Fruit fly (Drosophila melanogaster) whole organism, prepupa: Measurements from ENCODE around the gene Myo61F.

Experiments
- Blimp-1 ChIP-seq: fragments of 200-800 bp; sonication (Bioruptor generic); optimal IDR thresholded peaks from 3 replicates; lab custom pipeline; 2017; ENCODE audit warnings: missing biosample characterization, missing genetic modification characterization, mild to moderate bottlenecking, moderate library complexity, missing genetic modification reagents
- CG10669 ChIP-seq: fragments of 200-800 bp; sonication (Bioruptor generic); optimal IDR thresholded peaks from 3 replicates; lab custom pipeline; 2018; ENCODE audit warnings: missing biosample characterization, mild to moderate bottlenecking, missing genetic modification characterization, moderate library complexity
- CG11294 ChIP-seq: fragments of 200-800 bp; sonication (Bioruptor generic); IDR thresholded peaks from 2 replicates; pipeline ENCODE4 v1.3.6; 2022; ENCODE audit warnings: missing biosample characterization, missing genetic modification characterization
- CG11902 ChIP-seq: fragments of 200-800 bp; sonication (Bioruptor generic); optimal IDR thresholded peaks from 3 replicates; lab custom pipeline; 2016; ENCODE audit warnings: missing biosample characterization, missing genetic modification characterization
- CG1621 ChIP-seq: fragments of 200-800 bp; sonication (Bioruptor generic); optimal IDR thresholded peaks from 3 replicates; lab custom pipeline; 2018; ENCODE audit warnings: missing biosample characterization, mild to moderate bottlenecking, missing genetic modification characterization
- CG16779 ChIP-seq: fragments of 200-800 bp; sonication (Bioruptor generic); optimal IDR thresholded peaks from 3 replicates; lab custom pipeline; 2017; ENCODE audit warnings: missing biosample characterization, mild to moderate bottlenecking, missing genetic modification characterization
- CG3032 ChIP-seq: fragments of 200-800 bp; optimal IDR thresholded peaks from 2 replicates; lab custom pipeline; 2019; ENCODE audit warnings: missing biosample characterization, mild to moderate bottlenecking, missing genetic modification characterization, moderate library complexity
- CG32006 ChIP-seq: fragments of 200-800 bp; sonication (Bioruptor generic); optimal IDR thresholded peaks from 3 replicates; lab custom pipeline; 2017; ENCODE audit warnings: missing biosample characterization, mild to moderate bottlenecking, missing genetic modification characterization
- CG34406 ChIP-seq: fragments of 200-800 bp; sonication (Bioruptor generic); optimal IDR thresholded peaks from 3 replicates; lab custom pipeline; 2016; ENCODE audit warnings: missing biosample characterization, missing genetic modification characterization
- CG3919 ChIP-seq: fragments of 200-800 bp; sonication (Bioruptor generic); optimal IDR thresholded peaks from 3 replicates; lab custom pipeline; 2016; ENCODE audit warnings: missing biosample characterization, missing genetic modification characterization
- CG4318 ChIP-seq: fragments of 200-800 bp; sonication (Bioruptor generic); optimal IDR thresholded peaks from 3 replicates; lab custom pipeline; 2017; ENCODE audit warnings: missing biosample characterization, mild to moderate bottlenecking, missing genetic modification characterization
- CG6276 ChIP-seq: fragments of 200-800 bp; sonication (Bioruptor generic); optimal IDR thresholded peaks from 2 replicates; lab custom pipeline; 2017; ENCODE audit warnings: missing biosample characterization, mild to moderate bottlenecking, missing genetic modification characterization
- CG6792 ChIP-seq: fragments of 200-800 bp; sonication (Bioruptor generic); optimal IDR thresholded peaks from 3 replicates; lab custom pipeline; 2016; ENCODE audit warnings: missing biosample characterization, missing genetic modification characterization
- CG6808 ChIP-seq: fragments of 200-800 bp; sonication (Bioruptor generic); optimal IDR thresholded peaks from 3 replicates; lab custom pipeline; 2017; ENCODE audit warnings: missing biosample characterization, missing genetic modification characterization, mild to moderate bottlenecking, moderate library complexity, missing genetic modification reagents
- CG6854 ChIP-seq: fragments of 200-800 bp; sonication (Bioruptor generic); optimal IDR thresholded peaks from 2 replicates; lab custom pipeline; 2017; ENCODE audit warnings: missing biosample characterization, mild to moderate bottlenecking, missing genetic modification characterization
- CG7368 ChIP-seq: fragments of 200-800 bp; sonication (Bioruptor generic); optimal IDR thresholded peaks from 3 replicates; lab custom pipeline; 2016; ENCODE audit warnings: missing biosample characterization, missing genetic modification characterization
- CG8319 ChIP-seq: fragments of 200-800 bp; sonication (Bioruptor generic); optimal IDR thresholded peaks from 3 replicates; lab custom pipeline; 2016; ENCODE audit warnings: missing biosample characterization, missing genetic modification characterization
- CG9139 ChIP-seq: fragments of 200-800 bp; sonication (Bioruptor generic); optimal IDR thresholded peaks from 3 replicates; lab custom pipeline; 2017; ENCODE audit warnings: missing biosample characterization, mild to moderate bottlenecking, missing genetic modification characterization
- Eip75B ChIP-seq: fragments of 200-800 bp; sonication (Bioruptor generic); optimal IDR thresholded peaks from 3 replicates; lab custom pipeline; 2016; ENCODE audit warnings: missing biosample characterization, missing genetic modification characterization
- Eip78C ChIP-seq: fragments of 200-800 bp; sonication (Bioruptor generic); peaks from one replicate; lab custom pipeline; 2016; ENCODE audit warnings: missing biosample characterization, missing genetic modification characterization
- Ets21C ChIP-seq: fragments of 200-800 bp; sonication (Bioruptor generic); optimal IDR thresholded peaks from 3 replicates; lab custom pipeline; 2016; ENCODE audit warnings: missing biosample characterization, missing genetic modification characterization
- Ets96B ChIP-seq: fragments of 200-800 bp; optimal IDR thresholded peaks from 2 replicates; lab custom pipeline; 2019; ENCODE audit warnings: missing biosample characterization, mild to moderate bottlenecking, missing genetic modification characterization, moderate library complexity
- Gug ChIP-seq: fragments of 200-800 bp; sonication (Bioruptor generic); IDR thresholded peaks from 2 replicates; pipeline ENCODE4 v1.3.6; 2022; ENCODE audit warnings: missing biosample characterization, missing genetic modification characterization
- Hr38 ChIP-seq: sonication (Bioruptor generic); optimal IDR thresholded peaks from 2 replicates; lab custom pipeline; 2016; ENCODE audit warnings: missing biosample characterization, missing genetic modification characterization
- Hr39 ChIP-seq: fragments of 200-800 bp; sonication (Bioruptor generic); optimal IDR thresholded peaks from 2 replicates; lab custom pipeline; 2016; ENCODE audit warnings: missing biosample characterization, missing genetic modification characterization
- Hr4 ChIP-seq: fragments of 200-800 bp; sonication (Bioruptor generic); optimal IDR thresholded peaks from 3 replicates; lab custom pipeline; 2016; ENCODE audit warnings: missing biosample characterization, missing genetic modification characterization
- Met ChIP-seq: fragments of 200-800 bp; sonication (Bioruptor generic); optimal IDR thresholded peaks from 3 replicates; lab custom pipeline; 2016; ENCODE audit warnings: missing biosample characterization, missing genetic modification characterization
- OdsH ChIP-seq: fragments of 200-800 bp; sonication (Bioruptor generic); optimal IDR thresholded peaks from 3 replicates; lab custom pipeline; 2016; ENCODE audit warnings: missing biosample characterization, missing genetic modification characterization
- Smox ChIP-seq: fragments of 200-800 bp; sonication (Bioruptor generic); optimal IDR thresholded peaks from 3 replicates; lab custom pipeline; 2016; ENCODE audit warnings: missing biosample characterization, missing genetic modification characterization
- Sox15 ChIP-seq: fragments of 200-800 bp; sonication (Bioruptor generic); optimal IDR thresholded peaks from 3 replicates; lab custom pipeline; 2016; ENCODE audit warnings: missing biosample characterization, missing genetic modification characterization
- achi ChIP-seq: fragments of 200-800 bp; sonication (Bioruptor generic); optimal IDR thresholded peaks from 3 replicates; lab custom pipeline; 2016; ENCODE audit warnings: missing biosample characterization, missing genetic modification characterization
- acj6 ChIP-seq: fragments of 200-800 bp; sonication (Bioruptor generic); optimal IDR thresholded peaks from 3 replicates; lab custom pipeline; 2016; ENCODE audit warnings: missing biosample characterization, missing genetic modification characterization
- cyc ChIP-seq: fragments of 200-800 bp; sonication (Bioruptor generic); optimal IDR thresholded peaks from 3 replicates; lab custom pipeline; 2016; ENCODE audit warnings: missing biosample characterization, missing genetic modification characterization
- dsx ChIP-seq: fragments of 200-800 bp; optimal IDR thresholded peaks from 3 replicates; lab custom pipeline; 2019; ENCODE audit warnings: missing biosample characterization, mild to moderate bottlenecking, missing genetic modification characterization, moderate library complexity; ENCODE audit not compliant: poor library complexity, severe bottlenecking
- eg ChIP-seq: fragments of 200-800 bp; sonication (Bioruptor generic); IDR thresholded peaks from 3 replicates; pipeline ENCODE4 v1.3.6; 2022; ENCODE audit warnings: missing biosample characterization, missing genetic modification characterization
- esn ChIP-seq: fragments of 200-800 bp; sonication (Bioruptor generic); optimal IDR thresholded peaks from 2 replicates; lab custom pipeline; 2016; ENCODE audit warnings: missing biosample characterization, mild to moderate bottlenecking, missing genetic modification characterization, moderate library complexity
- fd59A ChIP-seq: fragments of 200-800 bp; sonication (Bioruptor generic); optimal IDR thresholded peaks from 2 replicates; lab custom pipeline; 2017; ENCODE audit warnings: missing biosample characterization, mild to moderate bottlenecking, missing genetic modification characterization, missing genetic modification reagents
- fd85E ChIP-seq: fragments of 200-800 bp; sonication (Bioruptor generic); optimal IDR thresholded peaks from 3 replicates; lab custom pipeline; 2016; ENCODE audit warnings: missing biosample characterization, missing genetic modification characterization
- fkh ChIP-seq: fragments of 200-800 bp; sonication (Bioruptor generic); optimal IDR thresholded peaks from 3 replicates; lab custom pipeline; 2017; ENCODE audit warnings: missing biosample characterization, mild to moderate bottlenecking, missing genetic modification characterization, moderate library complexity
- lz ChIP-seq: fragments of 200-800 bp; sonication (Bioruptor generic); optimal IDR thresholded peaks from 3 replicates; lab custom pipeline; 2016; ENCODE audit warnings: missing biosample characterization, missing genetic modification characterization
- net ChIP-seq: fragments of 200-800 bp; sonication (Bioruptor generic); optimal IDR thresholded peaks from 3 replicates; lab custom pipeline; 2016; ENCODE audit warnings: missing biosample characterization, missing genetic modification characterization
- pdm3 ChIP-seq: fragments of 200-800 bp; sonication (Bioruptor generic); optimal IDR thresholded peaks from 3 replicates; lab custom pipeline; 2016; ENCODE audit warnings: missing biosample characterization, missing genetic modification characterization
- salr ChIP-seq, 2 experiments: fragments of 200-800 bp; sonication (Bioruptor generic); optimal IDR thresholded peaks; 3 replicates each; lab custom pipeline; 2016 to 2018; ENCODE audit warnings: missing biosample characterization in 2 of 2, missing genetic modification characterization in 2 of 2, mild to moderate bottlenecking in 1 of 2
- ss ChIP-seq, 2 experiments: fragments of 200-800 bp; sonication (Bioruptor generic); optimal IDR thresholded peaks; 2 replicates in 1 of 2; 3 replicates in 1 of 2; lab custom pipeline; 2017 to 2018; ENCODE audit warnings: mild to moderate bottlenecking in 2 of 2, missing biosample characterization in 2 of 2, missing genetic modification characterization in 2 of 2, moderate library complexity in 1 of 2
- svp ChIP-seq: fragments of 200-800 bp; sonication (Bioruptor generic); peaks from one replicate; lab custom pipeline; 2016; ENCODE audit warnings: missing biosample characterization, missing genetic modification characterization

The Myo61F gene

DNA sequence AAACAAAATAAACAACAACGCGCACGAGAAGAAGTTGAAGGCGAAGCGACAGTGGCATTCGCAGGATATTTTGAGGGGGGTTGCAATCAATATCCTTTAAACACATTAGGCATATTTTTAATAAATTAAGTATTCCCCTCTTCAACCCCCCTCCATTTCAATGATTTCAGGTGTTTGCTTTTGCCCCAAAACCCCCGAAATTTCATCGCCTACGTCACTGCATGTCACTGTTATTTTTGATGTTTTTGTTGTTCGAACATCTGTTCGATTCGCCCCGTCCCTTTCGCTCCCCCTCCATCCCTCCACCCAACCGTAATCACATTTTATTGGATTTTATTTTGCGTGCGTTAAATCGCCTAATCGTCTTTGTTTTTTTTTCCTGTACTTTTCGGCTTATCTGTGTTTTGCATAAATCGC is 49.9 kb downstream of the Myo61F start (continued):
- TF ChIP-seq fd59A (GFP tag; lab: Kevin White, UChicago) (peak; percentile 15), salr (GFP tag; optimal IDR thresholded peaks at IDR 0.05; lab: Kevin White, UChicago) (no peak), CG9139 (GFP tag; lab: Kevin White, UChicago) (peak; percentile 2), net (GFP tag; lab: Kevin White, UChicago) (peak; percentile 58), CG11902 (GFP tag; lab: Kevin White, UChicago) (peak; percentile 68), CG6808 (GFP tag; lab: Kevin White, UChicago) (peak; percentile 7), pdm3 (peak; percentile 64), CG11294 (GFP tag; lab: Robert Waterston, UW) (peak; percentile 43; the same call in 1 of the 2 replicates)

- no peak for TF ChIP-seq net (GFP tag; lab: Kevin White, UChicago)
- TF ChIP-seq Smox (GFP tag; lab: Kevin White, UChicago), result no peak
- no peak for TF ChIP-seq Gug (GFP tag; lab: Robert Waterston, UW)
- peak; percentile 36 to 59 for TF ChIP-seq ss (GFP tag; optimal IDR thresholded peaks at IDR 0.05; lab: Kevin White, UChicago)
- TF ChIP-seq OdsH (GFP tag; lab: Kevin White, UChicago), result no peak
- TF ChIP-seq Eip78C, result peak; percentile 40
- no peak for TF ChIP-seq CG7368
- TF ChIP-seq, all 60 proteins: peak for 2
These were observed 51.9 kb downstream of the Myo61F start, which contains the start of gene ru for dm6 chr3L:1370099-1370678. ru (plus strand) TSS chr3L:1370628.

- TF ChIP-seq Met (GFP tag; lab: Kevin White, UChicago) (peak; percentile 20), CG1621 (tag; lab: Kevin White, UChicago) (peak; percentile 8), CG8319 (GFP tag; lab: Kevin White, UChicago) (no peak), CG10669 (GFP tag; lab: Kevin White, UChicago) (peak; percentile 17), CG11902 (GFP tag; lab: Kevin White, UChicago) (no peak), cyc (GFP tag; lab: Kevin White, UChicago) (no peak), esn (GFP tag; lab: Kevin White, UChicago) (peak; percentile 28), Eip78C (peak; percentile 86), fkh (GFP tag; lab: Kevin White, UChicago) (no peak), CG32006 (GFP tag; lab: Kevin White, UChicago) (peak; percentile 68), Ets96B (tag; lab: Kevin White, UChicago) (peak; percentile 35), dsx (no peak), Hr39 (GFP tag; lab: Kevin White, UChicago) (peak; percentile 47), Ets21C (GFP tag; lab: Kevin White, UChicago) (no peak), svp (GFP tag; lab: Kevin White, UChicago) (peak; percentile 66), pdm3 (peak; percentile 51), Hr38 (GFP tag; lab: Kevin White, UChicago) (no peak), Eip75B (GFP tag; lab: Kevin White, UChicago) (no peak), CG6276 (GFP tag; lab: Kevin White, UChicago) (peak; percentile 27), lz (peak; percentile 29), CG34406 (GFP tag; lab: Kevin White, UChicago) (peak; percentile 27), CG4318 (GFP tag; lab: Kevin White, UChicago) (peak; percentile 45), Hr4 (GFP tag; lab: Kevin White, UChicago) (peak; percentile 81), CG3919 (GFP tag; lab: Kevin White, UChicago) (peak; percentile 22), CG16779 (no peak), CG6854 (no peak), eg (GFP tag; lab: Robert Waterston, UW) (peak; percentile 75), fd85E (GFP tag; lab: Kevin White, UChicago) (no peak), achi (GFP tag; lab: Kevin White, UChicago) (peak; percentile 31), CG11294 (GFP tag; lab: Robert Waterston, UW) (0 out of 2 replicates have a peak, but pooled peaks have one; percentile 18), CG7368 (no peak), CG3032 (tag; lab: Kevin White, UChicago) (no peak), CG6808 (GFP tag; lab: Kevin White, UChicago) (no peak), CG9139 (GFP tag; lab: Kevin White, UChicago) (no peak), Blimp-1 (GFP tag; lab: Kevin White, UChicago) (no peak), salr (GFP tag; optimal IDR thresholded peaks at IDR 0.05; lab: Kevin White, UChicago) (no peak), fd59A (GFP tag; lab: Kevin White, UChicago) (peak; percentile 4), acj6 (peak; percentile 53), Sox15 (GFP tag; lab: Kevin White, UChicago) (peak; percentile 11), CG6792 (GFP tag; lab: Kevin White, UChicago) (no peak)
These were observed 52.7 kb downstream of the Myo61F start for dm6 chr3L:1370939-1371338.
